Worm (Caenorhabditis elegans) whole organism, young adult: ENCODE results near the gene egrh-1.

Experiments used
- Y79H2A.3 ChIP-seq: fragments of 200-800 bp; sonication (Bioruptor generic); conservative IDR thresholded peaks from 2 replicates; pipeline ENCODE4 v1.3.6; 2022; ENCODE audit warnings: missing genetic modification reagents, missing genetic modification characterization, missing compliant biosample characterization
- ceh-91 ChIP-seq: fragments of 200-800 bp; sonication (Bioruptor generic); IDR thresholded peaks from 2 replicates; pipeline ENCODE4 v1.3.6; 2022; ENCODE audit warnings: missing genetic modification reagents, missing genetic modification characterization, missing compliant biosample characterization
- ets-4 ChIP-seq: fragments of 200-800 bp; sonication (Bioruptor generic); optimal IDR thresholded peaks from 2 replicates; lab custom pipeline; 2018; ENCODE audit warnings: mild to moderate bottlenecking, missing genetic modification characterization, missing compliant biosample characterization
- him-1 ChIP-seq: sonication (generic microtip); optimal IDR thresholded peaks from 2 replicates; lab custom pipeline; 2016; ENCODE audit warnings: missing genotype, missing genetic modification reagents, missing genetic modification characterization, missing compliant biosample characterization
- lin-54 ChIP-seq: fragments of 200-800 bp; sonication (Bioruptor generic); optimal IDR thresholded peaks from 2 replicates; lab custom pipeline; 2018; ENCODE audit warnings: mild to moderate bottlenecking, missing genetic modification characterization, missing compliant biosample characterization
- mcd-1 ChIP-seq: fragments of 200-800 bp; sonication (Bioruptor generic); IDR thresholded peaks from 2 replicates; pipeline ENCODE4 v1.3.6; 2022; ENCODE audit warnings: missing genetic modification reagents, missing genetic modification characterization, missing compliant biosample characterization
- nhr-120 ChIP-seq: fragments of 200-800 bp; sonication (Bioruptor generic); IDR thresholded peaks from 2 replicates; pipeline ENCODE4 v1.3.6; 2022; ENCODE audit warnings: missing genetic modification characterization, missing compliant biosample characterization
- pha-4 ChIP-seq: fragments of 150-350 bp; sonication (generic microtip); optimal IDR thresholded peaks from 2 replicates; lab custom pipeline; 2014; ENCODE audit warnings: missing biosample characterization, missing genetic modification reagents, missing genetic modification characterization
- rcor-1 ChIP-seq: fragments of 200-800 bp; sonication (Bioruptor generic); IDR thresholded peaks from 2 replicates; pipeline ENCODE4 v1.3.6; 2022; ENCODE audit warnings: missing genetic modification reagents, missing genetic modification characterization, missing compliant biosample characterization
- sptf-2 ChIP-seq: fragments of 200-800 bp; sonication (Bioruptor generic); optimal IDR thresholded peaks from 2 replicates; lab custom pipeline; 2018; ENCODE audit warnings: mild to moderate bottlenecking, missing genetic modification characterization, missing compliant biosample characterization
- unc-62 ChIP-seq: fragments of 150-350 bp; optimal IDR thresholded peaks from 2 replicates; lab custom pipeline; 2014; ENCODE audit warnings: missing biosample characterization, missing genetic modification reagents, missing genetic modification characterization
- ztf-22 ChIP-seq: fragments of 200-800 bp; sonication (Bioruptor generic); optimal IDR thresholded peaks from 2 replicates; lab custom pipeline; 2018; ENCODE audit warnings: mild to moderate bottlenecking, missing genetic modification characterization, moderate library complexity, missing compliant biosample characterization

DNA sequence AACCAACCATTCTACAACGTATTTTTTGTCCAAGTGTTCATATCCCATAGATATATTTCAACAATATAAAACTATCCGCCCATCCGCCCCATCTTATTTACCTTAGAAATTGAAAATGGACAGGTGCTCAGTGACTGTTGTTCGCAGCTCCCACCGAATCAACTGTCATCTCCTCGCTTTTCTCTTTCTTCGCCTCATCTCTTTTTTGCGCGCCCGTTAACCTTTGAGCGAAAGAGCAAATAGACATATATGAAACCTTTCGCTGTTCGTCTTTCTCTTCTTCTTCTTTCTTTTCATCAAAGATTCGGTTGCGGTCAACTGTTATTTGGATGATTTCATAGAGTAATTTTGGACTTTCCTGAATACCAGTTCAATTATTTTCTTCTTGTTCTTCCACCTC lies 29.9 kb downstream of the egrh-1 start, which contains the start of gene sssh-1:
- TF ChIP-seq lin-54 (GFP tag; lab: Kevin White, UChicago) (no peak), ztf-22 (GFP tag; lab: Kevin White, UChicago) (no peak), unc-62 (GFP tag; lab: Kevin White, UChicago) (no peak), sptf-2 (GFP tag; lab: Kevin White, UChicago) (no peak), ets-4 (GFP tag; lab: Kevin White, UChicago) (no peak), ceh-91 (no peak), nhr-120 (GFP tag; lab: Robert Waterston, UW) (no peak), him-1 (tag; lab: Kevin White, UChicago) (no peak), pha-4 (tag; lab: Kevin White, UChicago) (no peak), mcd-1 (GFP tag; lab: Robert Waterston, UW) (no peak), Y79H2A.3 (GFP tag; lab: Robert Waterston, UW) (no peak), rcor-1 (GFP tag; lab: Robert Waterston, UW) (no peak)
